Worm (Caenorhabditis elegans): ENCODE results near the gene F10C1.8.

ce11 chrII:5801075-5801474, 46.8 kb downstream of the F10C1.8 start, which contains the start of the genes K05F1.9 and K05F1.1:
- TF ChIP-seq egl-27 (tag; optimal IDR thresholded peaks at IDR 0.05): no peak
- TF ChIP-seq unc-62 (GFP tag; optimal IDR thresholded peaks at IDR 0.05): no peak
- no peak for TF ChIP-seq lin-15B (tag; optimal IDR thresholded peaks at IDR 0.05)
- TF ChIP-seq jun-1 (tag; optimal IDR thresholded peaks at IDR 0.05): no peak
- TF ChIP-seq ztf-11 (tag; optimal IDR thresholded peaks at IDR 0.05): no peak
- no peak for TF ChIP-seq nhr-28 (tag; optimal IDR thresholded peaks at IDR 0.05)
- no peak for TF ChIP-seq fos-1 (tag; optimal IDR thresholded peaks at IDR 0.05)
- no peak for TF ChIP-seq pha-4 (tag; optimal IDR thresholded peaks at IDR 0.05)
